Worm (Caenorhabditis elegans): ENCODE measurements around the gene rpt-4.

rpt-4 gene

ce11 chrII:31521-31920 lies 14.5 kb downstream of the rpt-4 start, which contains the start of the genes F23F1.5 and fbxc-54:
TSS of gene F23F1.5 (minus strand) at chrII:31584.
TSS of gene fbxc-54 (plus strand) at chrII:31719.
- TF ChIP-seq nhr-85 (tag) (no peak), snpc-4 (tag; optimal IDR thresholded peaks at IDR 0.05) (peak; percentile 27), fos-1 (tag; optimal IDR thresholded peaks at IDR 0.05) (no peak), elt-3 (tag; optimal IDR thresholded peaks at IDR 0.05) (no peak), nhr-71 (tag; optimal IDR thresholded peaks at IDR 0.05) (no peak), unc-30 (tag; optimal IDR thresholded peaks at IDR 0.05) (no peak), blmp-1 (tag; optimal IDR thresholded peaks at IDR 0.05) (peak; percentile 16), tlp-1 (tag; optimal IDR thresholded peaks at IDR 0.05) (no peak), grh-1 (GFP tag; IDR thresholded peaks at IDR 0.05) (no peak), skn-1 (tag; optimal IDR thresholded peaks at IDR 0.05) (peak; percentile 89), fkh-4 (tag; optimal IDR thresholded peaks at IDR 0.05; ENCODE audit: borderline replicate concordance) (no peak), rnt-1 (tag; optimal IDR thresholded peaks at IDR 0.05) (no peak), unc-130 (tag; optimal IDR thresholded peaks at IDR 0.05) (no peak), C04F5.9 (tag; optimal IDR thresholded peaks at IDR 0.05) (no peak), lin-35 (GFP tag; optimal IDR thresholded peaks at IDR 0.05) (peak; percentile 16 to 55), ceh-63 (GFP tag; optimal IDR thresholded peaks at IDR 0.05) (no peak), nhr-11 (tag; optimal IDR thresholded peaks at IDR 0.05) (no peak), nhr-12 (tag; optimal IDR thresholded peaks at IDR 0.05) (no peak), hpl-2 (GFP tag; optimal IDR thresholded peaks at IDR 0.05) (no peak), mdl-1 (tag; optimal IDR thresholded peaks at IDR 0.05) (no peak), zip-4 (GFP tag; optimal IDR thresholded peaks at IDR 0.05) (peak; percentile 43), dpl-1 (GFP tag; optimal IDR thresholded peaks at IDR 0.05) (peak; percentile 1 to 58 (median 4)), ztf-11 (tag; optimal IDR thresholded peaks at IDR 0.05) (no peak), F16B12.6 (tag; optimal IDR thresholded peaks at IDR 0.05) (peak; percentile 17), egl-27 (tag; optimal IDR thresholded peaks at IDR 0.05) (no peak), efl-1 (optimal IDR thresholded peaks at IDR 0.05) (peak; percentile 29 to 51), efl-1 (GFP tag; optimal IDR thresholded peaks at IDR 0.05 in 1 of 2) (peak; percentile 44 to 77), nhr-47 (tag; optimal IDR thresholded peaks at IDR 0.05) (peak; percentile 2), sptf-1 (tag; optimal IDR thresholded peaks at IDR 0.05) (no peak), lin-39 (tag; optimal IDR thresholded peaks at IDR 0.05) (no peak), jun-1 (tag; optimal IDR thresholded peaks at IDR 0.05) (no peak), sup-37 (GFP tag; optimal IDR thresholded peaks at IDR 0.05) (no peak), ceh-82 (tag; optimal IDR thresholded peaks at IDR 0.05) (peak in 1 of 3 experiments; percentile 57), lin-15B (tag; optimal IDR thresholded peaks at IDR 0.05) (peak; percentile 22), lsy-2 (tag; optimal IDR thresholded peaks at IDR 0.05) (peak in 1 of 2 experiments; percentile 74), lin-14 (GFP tag; optimal IDR thresholded peaks at IDR 0.05) (no peak), Y116A8C.19 (tag; optimal IDR thresholded peaks at IDR 0.05; ENCODE audit: borderline replicate concordance) (no peak), sox-4 (tag; optimal IDR thresholded peaks at IDR 0.05) (no peak), hlh-4 (tag; optimal IDR thresholded peaks at IDR 0.05) (no peak), nhr-77 (tag; optimal IDR thresholded peaks at IDR 0.05) (no peak), C16A3.4 (tag; optimal IDR thresholded peaks at IDR 0.05) (peak; percentile 46), tbx-2 (tag; optimal IDR thresholded peaks at IDR 0.05) (no peak), irx-1 (tag; optimal IDR thresholded peaks at IDR 0.05) (no peak)

ce11 chrII:29578-29977 lies 16.4 kb downstream of the rpt-4 start:
- no peak for TF ChIP-seq nhr-71 (tag; optimal IDR thresholded peaks at IDR 0.05)
- TF ChIP-seq blmp-1 (tag; optimal IDR thresholded peaks at IDR 0.05): peak; percentile 61
